Worm (Caenorhabditis elegans) whole organism, young adult: ENCODE results near the gene eri-5.
A peak's percentile ranks its signal among the peaks of the same experiment; 100 is the strongest.

Source experiments
- B0035.1 ChIP-seq: sonication (generic microtip); optimal IDR thresholded peaks from 2 replicates; lab custom pipeline; 2016; ENCODE audit warnings: missing genetic modification characterization, mild to moderate bottlenecking, missing compliant biosample characterization, missing genotype, missing genetic modification reagents
- B0261.1 ChIP-seq: sonication (generic microtip); optimal IDR thresholded peaks from 2 replicates; lab custom pipeline; 2016; ENCODE audit warnings: mild to moderate bottlenecking, missing genetic modification characterization, moderate library complexity, missing compliant biosample characterization
- F23B12.7 ChIP-seq: sonication (generic microtip); optimal IDR thresholded peaks from 2 replicates; lab custom pipeline; 2017; ENCODE audit warnings: missing genetic modification characterization, mild to moderate bottlenecking, missing compliant biosample characterization, antibody characterized with exemption, moderate library complexity; ENCODE audit not compliant: insufficient read depth
- F55B11.4 ChIP-seq: sonication (generic microtip); optimal IDR thresholded peaks from 2 replicates; lab custom pipeline; 2016; ENCODE audit warnings: missing compliant biosample characterization, missing genetic modification characterization, borderline replicate concordance; ENCODE audit not compliant: insufficient read depth
- T07F8.4 ChIP-seq: sonication (generic microtip); optimal IDR thresholded peaks from 2 replicates; lab custom pipeline; 2016; ENCODE audit warnings: mild to moderate bottlenecking, missing genetic modification characterization, moderate library complexity, missing compliant biosample characterization
- T26A5.8 ChIP-seq: sonication (generic microtip); optimal IDR thresholded peaks from 2 replicates; lab custom pipeline; 2016; ENCODE audit warnings: missing genetic modification characterization, missing compliant biosample characterization
- Y53F4B.3 ChIP-seq: fragments of 200-800 bp; sonication (Bioruptor generic); IDR thresholded peaks from 2 replicates; pipeline ENCODE4 v1.3.6; 2022; ENCODE audit warnings: missing genetic modification reagents, missing genetic modification characterization, missing compliant biosample characterization
- Y53G8AR.9 ChIP-seq: fragments of 200-800 bp; sonication (Bioruptor generic); conservative IDR thresholded peaks from 2 replicates; pipeline ENCODE4 v1.3.6; 2022; ENCODE audit warnings: missing genetic modification reagents, missing genetic modification characterization, missing compliant biosample characterization
- Y95B8A.8 ChIP-seq: fragments of 200-800 bp; sonication (Bioruptor generic); IDR thresholded peaks from 2 replicates; pipeline ENCODE4 v1.3.6; 2022; ENCODE audit warnings: missing genetic modification reagents, missing genetic modification characterization, missing compliant biosample characterization
- ZK185.1 ChIP-seq: sonication (generic microtip); optimal IDR thresholded peaks from 2 replicates; lab custom pipeline; 2016; ENCODE audit warnings: mild to moderate bottlenecking, missing genetic modification characterization, missing compliant biosample characterization; ENCODE audit not compliant: poor library complexity, severe bottlenecking
- akir-1 ChIP-seq: fragments of 200-800 bp; sonication (Bioruptor generic); optimal IDR thresholded peaks from 2 replicates; lab custom pipeline; 2018; ENCODE audit warnings: mild to moderate bottlenecking, missing genetic modification characterization, moderate library complexity, missing compliant biosample characterization
- ama-1 ChIP-seq, 3 experiments: fragments of 150-350 bp in 1 of 3; sonication (generic microtip) in 2 of 3; optimal IDR thresholded peaks; 2 replicates each; lab custom pipeline; 2014 to 2018; ENCODE audit warnings: missing biosample characterization in 2 of 3, missing genetic modification characterization in 2 of 3, missing genetic modification reagents in 2 of 3
- aptf-3 ChIP-seq: fragments of 200-800 bp; sonication (Bioruptor generic); IDR thresholded peaks from 2 replicates; pipeline ENCODE4 v1.3.6; 2022; ENCODE audit warnings: missing genetic modification characterization, missing compliant biosample characterization
- attf-5 ChIP-seq: fragments of 200-800 bp; sonication (Bioruptor generic); optimal IDR thresholded peaks from 2 replicates; lab custom pipeline; 2018; ENCODE audit warnings: mild to moderate bottlenecking, missing genetic modification characterization, missing compliant biosample characterization
- attf-6 ChIP-seq: fragments of 200-800 bp; sonication (Bioruptor generic); IDR thresholded peaks from 2 replicates; pipeline ENCODE4 v1.3.6; 2022; ENCODE audit warnings: missing genetic modification reagents, missing genetic modification characterization, missing compliant biosample characterization
- ccch-3 ChIP-seq: fragments of 200-800 bp; sonication (Bioruptor generic); optimal IDR thresholded peaks from 2 replicates; lab custom pipeline; 2018; ENCODE audit warnings: mild to moderate bottlenecking, missing genetic modification characterization, missing compliant biosample characterization
- ceh-100 ChIP-seq: fragments of 200-800 bp; sonication (Bioruptor generic); IDR thresholded peaks from 2 replicates; pipeline ENCODE4 v1.3.6; 2022; ENCODE audit warnings: missing genetic modification reagents, missing genetic modification characterization, missing compliant biosample characterization
- ceh-40 ChIP-seq: fragments of 200-800 bp; sonication (Bioruptor generic); IDR thresholded peaks from 2 replicates; pipeline ENCODE4 v1.3.6; 2022; ENCODE audit warnings: missing genetic modification characterization, missing compliant biosample characterization
- ceh-79 ChIP-seq: sonication (generic microtip); optimal IDR thresholded peaks from 2 replicates; lab custom pipeline; 2017; ENCODE audit warnings: mild to moderate bottlenecking, missing genetic modification characterization, missing compliant biosample characterization
- dox-1 ChIP-seq: fragments of 200-800 bp; sonication (Bioruptor generic); IDR thresholded peaks from 2 replicates; pipeline ENCODE4 v1.3.6; 2022; ENCODE audit warnings: missing genetic modification reagents, missing genetic modification characterization, missing compliant biosample characterization
- egl-44 ChIP-seq: fragments of 200-800 bp; sonication (Bioruptor generic); IDR thresholded peaks from 2 replicates; pipeline ENCODE4 v1.3.6; 2022; ENCODE audit warnings: missing genetic modification reagents, missing genetic modification characterization, missing compliant biosample characterization
- egrh-3 ChIP-seq: fragments of 200-800 bp; sonication (Bioruptor generic); IDR thresholded peaks from 2 replicates; pipeline ENCODE4 v1.3.6; 2022; ENCODE audit warnings: missing genetic modification reagents, missing genetic modification characterization, missing compliant biosample characterization
- him-1 ChIP-seq: sonication (generic microtip); optimal IDR thresholded peaks from 2 replicates; lab custom pipeline; 2016; ENCODE audit warnings: missing genotype, missing genetic modification reagents, missing genetic modification characterization, missing compliant biosample characterization
- hlh-12 ChIP-seq: sonication (generic microtip); optimal IDR thresholded peaks from 2 replicates; lab custom pipeline; 2016; ENCODE audit warnings: missing genetic modification characterization, missing compliant biosample characterization
- hrde-1 ChIP-seq: sonication (generic microtip); optimal IDR thresholded peaks from 2 replicates; lab custom pipeline; 2016; ENCODE audit warnings: missing genetic modification characterization, mild to moderate bottlenecking, missing compliant biosample characterization, moderate library complexity, missing genotype, missing genetic modification reagents, borderline replicate concordance
- let-607 ChIP-seq, 2 experiments: fragments of 200-800 bp in 1 of 2; sonication (Bioruptor generic) in 1 of 2; sonication (generic microtip) in 1 of 2; optimal IDR thresholded peaks; 2 replicates each; lab custom pipeline; 2016 to 2018; ENCODE audit warnings: mild to moderate bottlenecking in 2 of 2, missing compliant biosample characterization in 2 of 2, missing genetic modification characterization in 2 of 2, moderate library complexity in 2 of 2, missing genotype in 1 of 2
- lin-35 ChIP-seq, 3 experiments: fragments of 150-350 bp in 2 of 3; sonication (generic microtip) in 1 of 3; optimal IDR thresholded peaks; 2 replicates each; lab custom pipeline; 2014 to 2018; ENCODE audit warnings: missing biosample characterization in 3 of 3, missing genetic modification characterization in 3 of 3, missing genetic modification reagents in 3 of 3
- lin-40 ChIP-seq: sonication (generic microtip); optimal IDR thresholded peaks from 2 replicates; lab custom pipeline; 2016; ENCODE audit warnings: missing genetic modification characterization, mild to moderate bottlenecking, missing compliant biosample characterization, missing genotype, missing genetic modification reagents
- mcd-1 ChIP-seq: fragments of 200-800 bp; sonication (Bioruptor generic); IDR thresholded peaks from 2 replicates; pipeline ENCODE4 v1.3.6; 2022; ENCODE audit warnings: missing genetic modification reagents, missing genetic modification characterization, missing compliant biosample characterization
- mes-4 ChIP-seq: sonication (generic microtip); optimal IDR thresholded peaks from 2 replicates; lab custom pipeline; 2016; ENCODE audit warnings: missing genotype, missing genetic modification characterization, missing compliant biosample characterization
- nhr-27 ChIP-seq: fragments of 200-800 bp; sonication (Bioruptor generic); optimal IDR thresholded peaks from 2 replicates; lab custom pipeline; 2018; ENCODE audit warnings: mild to moderate bottlenecking, missing genetic modification characterization, moderate library complexity, missing compliant biosample characterization
- nhr-90 ChIP-seq: sonication (generic microtip); optimal IDR thresholded peaks from 2 replicates; lab custom pipeline; 2016; ENCODE audit warnings: missing genotype, mild to moderate bottlenecking, missing genetic modification characterization, missing compliant biosample characterization
- rcor-1 ChIP-seq: fragments of 200-800 bp; sonication (Bioruptor generic); IDR thresholded peaks from 2 replicates; pipeline ENCODE4 v1.3.6; 2022; ENCODE audit warnings: missing genetic modification reagents, missing genetic modification characterization, missing compliant biosample characterization
- sea-2 ChIP-seq: fragments of 200-800 bp; sonication (Bioruptor generic); IDR thresholded peaks from 2 replicates; pipeline ENCODE4 v1.3.6; 2022; ENCODE audit warnings: missing genetic modification characterization, missing compliant biosample characterization
- snpc-3.4 ChIP-seq: sonication (generic microtip); optimal IDR thresholded peaks from 2 replicates; lab custom pipeline; 2017; ENCODE audit warnings: missing genetic modification characterization, mild to moderate bottlenecking, missing compliant biosample characterization, antibody characterized with exemption, moderate library complexity, missing genotype, missing genetic modification reagents
- snpc-4 ChIP-seq, 5 experiments: fragments of 150-350 bp in 1 of 5; sonication (generic microtip) in 4 of 5; optimal IDR thresholded peaks; 2 replicates each; lab custom pipeline; 2014 to 2018; ENCODE audit warnings: missing genetic modification characterization in 5 of 5, missing biosample characterization in 3 of 5, antibody characterized with exemption in 2 of 5, mild to moderate bottlenecking in 2 of 5, missing compliant biosample characterization in 2 of 5, missing genotype in 2 of 5, moderate library complexity in 2 of 5, missing genetic modification reagents in 1 of 5
- somi-1 ChIP-seq: fragments of 200-800 bp; sonication (Bioruptor generic); optimal IDR thresholded peaks from 2 replicates; lab custom pipeline; 2018; ENCODE audit warnings: mild to moderate bottlenecking, missing genetic modification characterization, missing compliant biosample characterization
- sptf-2 ChIP-seq: fragments of 200-800 bp; sonication (Bioruptor generic); optimal IDR thresholded peaks from 2 replicates; lab custom pipeline; 2018; ENCODE audit warnings: mild to moderate bottlenecking, missing genetic modification characterization, missing compliant biosample characterization
- tbp1 ChIP-seq: fragments of 200-800 bp; sonication (Bioruptor generic); optimal IDR thresholded peaks from 2 replicates; lab custom pipeline; 2018; ENCODE audit warnings: mild to moderate bottlenecking, missing genetic modification characterization, missing compliant biosample characterization
- tlf-1 ChIP-seq: fragments of 200-800 bp; sonication (Bioruptor generic); optimal IDR thresholded peaks from 2 replicates; lab custom pipeline; 2018; ENCODE audit warnings: mild to moderate bottlenecking, missing genetic modification characterization, missing compliant biosample characterization
- unc-130 ChIP-seq: sonication (generic microtip); optimal IDR thresholded peaks from 2 replicates; lab custom pipeline; 2016; ENCODE audit warnings: missing genetic modification reagents, missing genetic modification characterization, missing compliant biosample characterization
- ztf-18 ChIP-seq: sonication (generic microtip); optimal IDR thresholded peaks from 2 replicates; lab custom pipeline; 2016; ENCODE audit warnings: missing genotype, mild to moderate bottlenecking, missing genetic modification characterization, missing compliant biosample characterization

The eri-5 gene

DNA sequence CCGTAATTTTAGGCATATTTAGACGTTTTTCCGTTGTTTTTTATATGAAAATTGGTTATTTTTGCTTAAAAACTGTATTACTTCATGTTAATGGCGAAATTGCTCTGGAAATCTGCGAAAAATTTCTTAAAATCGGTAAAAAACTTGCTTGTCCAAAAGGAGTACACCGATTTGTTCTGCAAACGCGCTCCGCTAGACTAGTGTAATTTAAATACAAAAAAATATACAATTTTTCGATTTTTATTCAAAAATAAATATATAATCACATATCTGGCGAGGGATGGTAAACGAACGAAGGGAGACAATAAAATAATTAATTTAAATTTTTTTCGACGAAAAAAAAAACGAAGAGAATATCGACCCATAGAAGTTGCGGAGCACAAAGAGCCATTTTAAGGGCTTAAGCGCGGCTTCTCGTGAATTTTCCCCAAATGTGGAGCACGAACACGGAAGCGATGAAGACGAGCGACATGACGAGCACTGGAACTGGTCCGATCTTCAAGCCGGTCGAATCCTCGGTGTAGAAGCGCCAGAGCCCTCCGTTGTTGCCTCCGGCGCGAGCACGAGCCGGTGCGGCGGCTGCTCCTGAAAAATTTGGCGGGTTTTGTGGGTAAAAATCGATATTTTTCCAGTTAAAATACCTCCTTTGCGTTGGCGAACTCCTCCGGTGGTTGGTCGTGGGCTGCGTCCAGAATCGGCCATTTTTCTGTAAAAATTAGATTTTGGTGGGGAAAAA lies 2.5 kb upstream of the eri-5 start, which contains the start of gene sec-61.B (continued):
- TF ChIP-seq B0261.1 (tag; lab: Kevin White, UChicago), result no peak
- peak; percentile 48; the same call in 1 of the 2 replicates for TF ChIP-seq egrh-3
- TF ChIP-seq dox-1 (GFP tag; lab: Robert Waterston, UW), result no peak
- TF ChIP-seq snpc-3.4, result peak; percentile 63
- TF ChIP-seq somi-1 (GFP tag; lab: Kevin White, UChicago), result no peak
- TF ChIP-seq ama-1 (optimal IDR thresholded peaks at IDR 0.05; lab: Kevin White, UChicago), result no peak
- peak; percentile 9 to 19 for TF ChIP-seq ama-1 (GFP tag; optimal IDR thresholded peaks at IDR 0.05; lab: Kevin White, UChicago)
- no peak for TF ChIP-seq nhr-90 (tag; lab: Kevin White, UChicago)
- peak; percentile 65 for TF ChIP-seq tlf-1
- TF ChIP-seq tbp1 (GFP tag; lab: Kevin White, UChicago), result peak; percentile 32
- TF ChIP-seq T26A5.8 (tag; lab: Kevin White, UChicago), result no peak
- TF ChIP-seq Y53F4B.3 (GFP tag; lab: Robert Waterston, UW), result no peak
- TF ChIP-seq ceh-79 (tag; lab: Kevin White, UChicago), result no peak
- TF ChIP-seq F55B11.4, result no peak
- no peak for TF ChIP-seq attf-5
- no peak for TF ChIP-seq akir-1
- no peak for TF ChIP-seq egl-44 (GFP tag; lab: Robert Waterston, UW)
- TF ChIP-seq F23B12.7 (tag; lab: Kevin White, UChicago), result no peak
- peak; percentile 44; the same call in 1 of the 2 replicates for TF ChIP-seq Y95B8A.8 (GFP tag; lab: Robert Waterston, UW)
- peak; percentile 71 for TF ChIP-seq him-1 (tag; lab: Kevin White, UChicago)
- no peak for TF ChIP-seq aptf-3 (GFP tag; lab: Robert Waterston, UW)
- TF ChIP-seq hrde-1 (tag; lab: Kevin White, UChicago), result peak; percentile 7
- peak in 1 of 2 experiments; percentile 82 for TF ChIP-seq let-607 (tag; optimal IDR thresholded peaks at IDR 0.05; lab: Kevin White, UChicago)
- peak; percentile 7 for TF ChIP-seq ztf-18 (tag; lab: Kevin White, UChicago)
- no peak for TF ChIP-seq ZK185.1
- no peak for TF ChIP-seq ceh-100 (GFP tag; lab: Robert Waterston, UW)
- TF ChIP-seq hlh-12 (tag; lab: Kevin White, UChicago), result no peak
- TF ChIP-seq rcor-1 (GFP tag; lab: Robert Waterston, UW), result peak; percentile 13; the same call in 1 of the 2 replicates
- no peak for TF ChIP-seq sea-2 (GFP tag; lab: Robert Waterston, UW)
- peak; percentile 77; the same call in 1 of the 2 replicates for TF ChIP-seq Y53G8AR.9 (GFP tag; lab: Robert Waterston, UW)
- no peak for TF ChIP-seq nhr-27
- TF ChIP-seq mcd-1 (GFP tag; lab: Robert Waterston, UW), result peak; percentile 66
- no peak for TF ChIP-seq mes-4 (tag; lab: Kevin White, UChicago)
- TF ChIP-seq ceh-40 (GFP tag; lab: Robert Waterston, UW), result no peak
- no peak for TF ChIP-seq lin-40 (tag; lab: Kevin White, UChicago)
- peak; percentile 53 for TF ChIP-seq unc-130 (GFP tag; lab: Kevin White, UChicago)
- TF ChIP-seq snpc-4 (GFP tag; optimal IDR thresholded peaks at IDR 0.05; lab: Kevin White, UChicago), result no peak
- peak in 1 of 4 experiments; percentile 6 for TF ChIP-seq snpc-4 (tag; optimal IDR thresholded peaks at IDR 0.05; lab: Kevin White, UChicago)
- no peak for TF ChIP-seq T07F8.4 (tag; lab: Kevin White, UChicago)
- peak; percentile 7 for TF ChIP-seq B0035.1 (tag; lab: Kevin White, UChicago)
- TF ChIP-seq lin-35 (GFP tag; optimal IDR thresholded peaks at IDR 0.05; lab: Kevin White, UChicago), result peak in 1 of 3 experiments; percentile 22
- no peak for TF ChIP-seq ccch-3 (GFP tag; lab: Kevin White, UChicago)
- TF ChIP-seq sptf-2 (GFP tag; lab: Kevin White, UChicago), result no peak
- no peak for TF ChIP-seq attf-6 (GFP tag; lab: Robert Waterston, UW)
